Worm (Caenorhabditis elegans): ENCODE measurements around the gene C18G1.1.

The C18G1.1 gene

ce11 chrV:4742190-4742589, 35.6 kb upstream of the C18G1.1 start, which contains the start of gene ugt-61:
TSS of gene ugt-61 (plus strand) at chrV:4742422.
- TF ChIP-seq sea-1 (GFP tag; conservative IDR thresholded peaks at IDR 0.05), result no peak
- no peak for TF ChIP-seq F13C5.2 (tag; optimal IDR thresholded peaks at IDR 0.05)
- TF ChIP-seq ets-7 (tag; optimal IDR thresholded peaks at IDR 0.05), result no peak
- TF ChIP-seq flt-1 (GFP tag; IDR thresholded peaks at IDR 0.05), result no peak
- TF ChIP-seq hmbx-1 (tag; optimal IDR thresholded peaks at IDR 0.05), result no peak
- no peak for TF ChIP-seq tbx-37 (GFP tag; conservative IDR thresholded peaks at IDR 0.05)
- TF ChIP-seq ceh-13 (GFP tag; optimal IDR thresholded peaks at IDR 0.05), result no peak
- TF ChIP-seq tbx-11 (GFP tag; IDR thresholded peaks at IDR 0.05), result no peak
- no peak for TF ChIP-seq aly-1 (tag; optimal IDR thresholded peaks at IDR 0.05)
- no peak for TF ChIP-seq ceh-36 (tag; optimal IDR thresholded peaks at IDR 0.05)
- no peak for TF ChIP-seq B0310.2 (tag; optimal IDR thresholded peaks at IDR 0.05)
- no peak for TF ChIP-seq ama-1 (optimal IDR thresholded peaks at IDR 0.05)
- TF ChIP-seq hnd-1 (tag; optimal IDR thresholded peaks at IDR 0.05), result no peak

ce11 chrV:4745269-4745668, 32.5 kb upstream of the C18G1.1 start, which contains the start of gene C18G1.7:
TSS of gene C18G1.7 (plus strand) at chrV:4745569.
- TF ChIP-seq hmg-4 (GFP tag; optimal IDR thresholded peaks at IDR 0.05) (no peak), B0310.2 (tag; optimal IDR thresholded peaks at IDR 0.05) (no peak), scrt-1 (GFP tag; IDR thresholded peaks at IDR 0.05) (no peak), sea-1 (GFP tag; conservative IDR thresholded peaks at IDR 0.05) (no peak), ama-1 (optimal IDR thresholded peaks at IDR 0.05) (no peak), F13C5.2 (tag; optimal IDR thresholded peaks at IDR 0.05) (no peak), ets-7 (tag; optimal IDR thresholded peaks at IDR 0.05) (no peak), flt-1 (GFP tag; IDR thresholded peaks at IDR 0.05) (no peak), aly-1 (tag; optimal IDR thresholded peaks at IDR 0.05) (no peak), ceh-13 (GFP tag; optimal IDR thresholded peaks at IDR 0.05) (no peak), tbx-37 (GFP tag; conservative IDR thresholded peaks at IDR 0.05) (no peak)

ce11 chrV:4750294-4750693, 27.5 kb upstream of the C18G1.1 start, which contains the start of gene C18G1.6:
TSS of gene C18G1.6 (plus strand) at chrV:4750594.
- TF ChIP-seq ceh-36 (tag; optimal IDR thresholded peaks at IDR 0.05) (no peak), hmg-4 (GFP tag; optimal IDR thresholded peaks at IDR 0.05) (no peak)

ce11 chrV:4754123-4754522, 23.6 kb upstream of the C18G1.1 start, which contains the start of gene hil-4:
TSS of gene hil-4 (plus strand) at chrV:4754313.
- TF ChIP-seq tbx-37 (GFP tag; conservative IDR thresholded peaks at IDR 0.05) (no peak), tbx-11 (GFP tag; IDR thresholded peaks at IDR 0.05) (no peak), hmbx-1 (tag; optimal IDR thresholded peaks at IDR 0.05) (no peak), hmg-4 (GFP tag; optimal IDR thresholded peaks at IDR 0.05) (no peak), ceh-13 (GFP tag; optimal IDR thresholded peaks at IDR 0.05) (no peak), pes-1 (GFP tag; IDR thresholded peaks at IDR 0.05) (no peak), ama-1 (optimal IDR thresholded peaks at IDR 0.05) (no peak), flt-1 (GFP tag; IDR thresholded peaks at IDR 0.05) (no peak), F13C5.2 (tag; optimal IDR thresholded peaks at IDR 0.05) (no peak), aly-1 (tag; optimal IDR thresholded peaks at IDR 0.05) (no peak), ets-7 (tag; optimal IDR thresholded peaks at IDR 0.05) (no peak), sea-1 (GFP tag; conservative IDR thresholded peaks at IDR 0.05) (no peak), tra-4 (tag; optimal IDR thresholded peaks at IDR 0.05) (no peak), ceh-36 (tag; optimal IDR thresholded peaks at IDR 0.05) (no peak)

ce11 chrV:4754684-4755211, 23.0 kb upstream of the C18G1.1 start:
- TF ChIP-seq F13C5.2 (tag; optimal IDR thresholded peaks at IDR 0.05) (no peak), flt-1 (GFP tag; IDR thresholded peaks at IDR 0.05) (no peak), scrt-1 (GFP tag; IDR thresholded peaks at IDR 0.05) (no peak), tbx-37 (GFP tag; conservative IDR thresholded peaks at IDR 0.05) (no peak), aly-1 (tag; optimal IDR thresholded peaks at IDR 0.05) (no peak), sea-1 (GFP tag; conservative IDR thresholded peaks at IDR 0.05) (no peak), ama-1 (optimal IDR thresholded peaks at IDR 0.05) (no peak), ceh-36 (tag; optimal IDR thresholded peaks at IDR 0.05) (no peak)

- no peak for TF ChIP-seq tra-4 (tag; optimal IDR thresholded peaks at IDR 0.05)
- no peak for TF ChIP-seq B0310.2 (tag; optimal IDR thresholded peaks at IDR 0.05)
- no peak for TF ChIP-seq F13C5.2 (tag; optimal IDR thresholded peaks at IDR 0.05)
- no peak for TF ChIP-seq scrt-1 (GFP tag; IDR thresholded peaks at IDR 0.05)
- no peak for TF ChIP-seq tbx-11 (GFP tag; IDR thresholded peaks at IDR 0.05)
- no peak for TF ChIP-seq flt-1 (GFP tag; IDR thresholded peaks at IDR 0.05)
- TF ChIP-seq ama-1 (optimal IDR thresholded peaks at IDR 0.05), result no peak
- no peak for TF ChIP-seq pes-1 (GFP tag; IDR thresholded peaks at IDR 0.05)
- no peak for TF ChIP-seq sea-1 (GFP tag; conservative IDR thresholded peaks at IDR 0.05)
- TF ChIP-seq hmg-4 (GFP tag; optimal IDR thresholded peaks at IDR 0.05), result no peak
- no peak for TF ChIP-seq ets-7 (tag; optimal IDR thresholded peaks at IDR 0.05)
- TF ChIP-seq ceh-36 (tag; optimal IDR thresholded peaks at IDR 0.05), result no peak
- TF ChIP-seq ceh-13 (GFP tag; optimal IDR thresholded peaks at IDR 0.05), result no peak
- TF ChIP-seq aly-1 (tag; optimal IDR thresholded peaks at IDR 0.05), result no peak
- no peak for TF ChIP-seq tbx-37 (GFP tag; conservative IDR thresholded peaks at IDR 0.05)
- TF ChIP-seq hmbx-1 (tag; optimal IDR thresholded peaks at IDR 0.05), result no peak
- TF ChIP-seq hnd-1 (tag; optimal IDR thresholded peaks at IDR 0.05), result no peak
These were observed 22.3 kb upstream of the C18G1.1 start, which contains the start of gene pgl-3 for ce11 chrV:4755308-4756029. TSS of gene pgl-3 (plus strand) at chrV:4755979.

- TF ChIP-seq ceh-36 (tag; optimal IDR thresholded peaks at IDR 0.05) (no peak), tbx-37 (GFP tag; conservative IDR thresholded peaks at IDR 0.05) (no peak), ets-7 (tag; optimal IDR thresholded peaks at IDR 0.05) (no peak), B0310.2 (tag; optimal IDR thresholded peaks at IDR 0.05) (no peak), pes-1 (GFP tag; IDR thresholded peaks at IDR 0.05) (no peak), tbx-11 (GFP tag; IDR thresholded peaks at IDR 0.05) (no peak), hmbx-1 (tag; optimal IDR thresholded peaks at IDR 0.05) (no peak), aly-1 (tag; optimal IDR thresholded peaks at IDR 0.05) (no peak), tra-4 (tag; optimal IDR thresholded peaks at IDR 0.05) (no peak), sea-1 (GFP tag; conservative IDR thresholded peaks at IDR 0.05) (no peak), F13C5.2 (tag; optimal IDR thresholded peaks at IDR 0.05) (no peak), scrt-1 (GFP tag; IDR thresholded peaks at IDR 0.05) (no peak), ama-1 (optimal IDR thresholded peaks at IDR 0.05) (no peak), ceh-13 (GFP tag; optimal IDR thresholded peaks at IDR 0.05) (no peak), hnd-1 (tag; optimal IDR thresholded peaks at IDR 0.05) (no peak), flt-1 (GFP tag; IDR thresholded peaks at IDR 0.05) (no peak)
These were observed 19.7 kb upstream of the C18G1.1 start for ce11 chrV:4758019-4758418.

All from whole organism, early embryonic.